Worm (Caenorhabditis elegans): ENCODE results near the gene str-103.

The str-103 gene

DNA sequence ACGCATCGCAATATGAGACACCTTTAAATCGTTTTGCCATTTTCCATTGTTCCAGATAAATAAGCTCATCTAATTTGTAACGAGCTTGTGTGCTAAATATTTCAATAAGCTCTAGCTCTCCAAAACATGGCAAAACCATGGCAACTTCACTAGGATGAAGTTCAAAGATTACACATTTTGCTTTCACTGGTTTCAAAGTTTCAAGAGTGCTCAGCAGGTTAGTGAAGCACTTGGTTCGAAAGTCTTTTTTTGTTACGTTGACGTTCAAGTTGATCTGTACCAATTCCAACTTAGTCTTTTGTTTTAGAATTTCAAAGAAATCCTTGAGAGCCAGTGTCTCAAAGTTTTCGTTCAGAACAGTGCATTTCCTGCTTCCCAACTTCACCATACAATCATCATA, 23.9 kb upstream of the str-103 start, which contains the start of gene fbxa-18:
fbxa-18 (plus strand) TSS at position 301 of the 400 bp plus-strand sequence.
- TF ChIP-seq nhr-6 (tag; optimal IDR thresholded peaks at IDR 0.05) (no peak), nhr-77 (tag; optimal IDR thresholded peaks at IDR 0.05) (no peak), lsy-2 (tag; optimal IDR thresholded peaks at IDR 0.05) (no peak), sma-3 (GFP tag; optimal IDR thresholded peaks at IDR 0.05) (no peak), ceh-82 (tag; optimal IDR thresholded peaks at IDR 0.05) (no peak), blmp-1 (tag; optimal IDR thresholded peaks at IDR 0.05; ENCODE audit: insufficient read depth) (no peak), lin-11 (tag; optimal IDR thresholded peaks at IDR 0.05) (no peak), Y55F3AM.14 (GFP tag; optimal IDR thresholded peaks at IDR 0.05) (no peak), nhr-237 (tag; optimal IDR thresholded peaks at IDR 0.05) (no peak), dmd-4 (tag; optimal IDR thresholded peaks at IDR 0.05) (no peak), sem-4 (tag; optimal IDR thresholded peaks at IDR 0.05) (no peak)

DNA sequence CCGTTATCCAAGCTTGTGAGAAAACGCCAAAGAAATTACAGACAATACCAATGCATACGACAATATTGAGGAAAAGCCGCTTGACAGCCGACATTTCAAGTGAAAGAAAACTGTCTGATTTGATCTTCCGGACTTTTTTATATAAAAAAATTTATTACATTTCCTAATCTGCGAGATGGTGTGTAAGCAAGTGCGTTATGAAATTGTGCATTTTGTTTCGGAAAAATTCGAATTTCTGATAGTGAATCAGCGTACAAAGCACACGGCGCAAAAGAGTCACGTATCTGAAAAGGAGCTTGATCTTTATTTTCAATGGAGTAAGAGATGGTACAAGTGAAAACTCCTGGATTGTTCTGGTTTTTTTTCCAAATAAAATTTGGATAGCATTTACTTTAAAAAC, 22.6 kb upstream of the str-103 start, which contains the start of gene clc-32:
clc-32 (minus strand) TSS at position 101 of the 400 bp plus-strand sequence.
- no peak for TF ChIP-seq unc-62 (GFP tag; optimal IDR thresholded peaks at IDR 0.05)
- TF ChIP-seq lin-11 (tag; optimal IDR thresholded peaks at IDR 0.05): no peak
- TF ChIP-seq alr-1 (tag; optimal IDR thresholded peaks at IDR 0.05): no peak
- no peak for TF ChIP-seq elt-3 (tag; optimal IDR thresholded peaks at IDR 0.05)
- TF ChIP-seq nhr-23 (tag; optimal IDR thresholded peaks at IDR 0.05): no peak

DNA sequence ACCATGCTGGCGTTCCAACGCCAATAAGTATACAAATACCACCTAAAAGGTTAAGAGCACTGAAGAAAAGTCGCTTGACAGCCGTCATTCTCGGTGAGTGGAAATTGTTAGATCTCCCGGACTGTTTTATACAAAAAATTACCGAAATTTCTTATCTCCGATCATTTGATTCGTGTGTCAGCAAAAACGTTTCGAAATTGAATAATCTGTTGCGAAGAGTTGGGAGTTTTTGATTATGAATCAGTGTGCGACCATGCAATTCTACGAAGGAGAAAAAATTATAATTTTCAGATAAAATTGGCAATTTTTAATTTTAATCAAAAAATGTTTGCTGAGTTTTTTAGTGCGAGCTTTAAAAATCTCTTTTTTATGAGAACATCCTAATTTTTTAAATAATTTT, 21.0 kb upstream of the str-103 start, which contains the start of gene clc-11:
clc-11 (minus strand) TSS at position 101 of the 400 bp plus-strand sequence.
- TF ChIP-seq peb-1 (tag; optimal IDR thresholded peaks at IDR 0.05): no peak
- no peak for TF ChIP-seq nhr-11 (tag; optimal IDR thresholded peaks at IDR 0.05)
- TF ChIP-seq fos-1 (tag; optimal IDR thresholded peaks at IDR 0.05): peak; percentile 31
- TF ChIP-seq F13H6.1 (tag; optimal IDR thresholded peaks at IDR 0.05): no peak

DNA sequence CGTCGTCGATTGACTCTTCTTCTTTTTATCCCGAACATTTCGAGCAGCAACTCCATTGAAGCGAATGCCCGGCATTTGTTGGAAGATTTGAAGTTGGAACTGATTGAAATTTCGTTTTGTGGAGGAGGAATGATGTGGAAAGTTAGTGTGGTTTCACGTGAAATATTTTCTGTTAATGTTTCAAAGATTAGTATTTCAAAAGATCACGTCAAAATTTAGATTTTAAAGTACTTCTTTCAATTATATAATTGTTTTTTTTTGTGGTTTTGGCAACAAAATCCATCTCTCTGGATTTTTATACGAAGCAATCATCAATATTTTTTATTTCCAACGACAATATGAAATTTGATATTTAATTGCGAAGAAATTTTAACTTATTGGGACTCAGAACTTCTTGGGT, 18.5 kb upstream of the str-103 start, which contains the start of gene F44G3.7:
F44G3.7 (minus strand) TSS at position 101 of the 400 bp plus-strand sequence.
- no peak for TF ChIP-seq nhr-129 (tag; optimal IDR thresholded peaks at IDR 0.05)
- TF ChIP-seq ZK546.5 (tag; optimal IDR thresholded peaks at IDR 0.05): no peak
- TF ChIP-seq lin-39 (tag; optimal IDR thresholded peaks at IDR 0.05): no peak
- TF ChIP-seq nhr-237 (tag; optimal IDR thresholded peaks at IDR 0.05): no peak
- no peak for TF ChIP-seq nhr-21 (tag; optimal IDR thresholded peaks at IDR 0.05)
- TF ChIP-seq egl-27 (tag; optimal IDR thresholded peaks at IDR 0.05): no peak

DNA sequence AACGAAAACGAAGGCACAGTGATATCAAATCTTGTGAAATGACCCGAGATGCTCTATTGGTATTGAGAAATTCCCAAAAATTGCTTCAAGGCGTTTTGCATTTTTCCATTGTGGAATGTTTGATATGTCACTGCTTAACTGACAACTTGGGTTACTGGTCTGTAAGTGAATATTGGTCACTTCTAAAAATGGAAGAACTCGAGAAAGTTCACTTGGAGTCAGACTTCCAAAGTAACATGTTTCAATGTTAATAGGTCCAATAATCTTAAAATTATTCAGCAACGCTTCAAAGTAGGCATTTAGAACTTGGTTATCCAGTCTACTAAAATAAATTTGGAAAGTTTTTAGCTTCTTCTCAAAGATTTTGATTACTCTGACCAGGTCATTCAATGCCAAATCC, 14.2 kb upstream of the str-103 start, which contains the start of gene fbxa-144:
fbxa-144 (minus strand) TSS at position 101 of the 400 bp plus-strand sequence.
- no peak for TF ChIP-seq ceh-82 (tag; optimal IDR thresholded peaks at IDR 0.05)
- TF ChIP-seq snpc-4 (tag; optimal IDR thresholded peaks at IDR 0.05): no peak
- no peak for TF ChIP-seq C34F6.9 (tag; optimal IDR thresholded peaks at IDR 0.05)
- TF ChIP-seq nhr-11 (tag; optimal IDR thresholded peaks at IDR 0.05): no peak
- TF ChIP-seq ztf-4 (tag; optimal IDR thresholded peaks at IDR 0.05): no peak
- no peak for TF ChIP-seq blmp-1 (tag; optimal IDR thresholded peaks at IDR 0.05; ENCODE audit: insufficient read depth)
- no peak for TF ChIP-seq aly-2 (tag; optimal IDR thresholded peaks at IDR 0.05)
- no peak for TF ChIP-seq unc-55 (GFP tag; optimal IDR thresholded peaks at IDR 0.05)
- no peak for TF ChIP-seq lin-11 (tag; optimal IDR thresholded peaks at IDR 0.05)
- TF ChIP-seq zag-1 (tag; optimal IDR thresholded peaks at IDR 0.05): no peak

DNA sequence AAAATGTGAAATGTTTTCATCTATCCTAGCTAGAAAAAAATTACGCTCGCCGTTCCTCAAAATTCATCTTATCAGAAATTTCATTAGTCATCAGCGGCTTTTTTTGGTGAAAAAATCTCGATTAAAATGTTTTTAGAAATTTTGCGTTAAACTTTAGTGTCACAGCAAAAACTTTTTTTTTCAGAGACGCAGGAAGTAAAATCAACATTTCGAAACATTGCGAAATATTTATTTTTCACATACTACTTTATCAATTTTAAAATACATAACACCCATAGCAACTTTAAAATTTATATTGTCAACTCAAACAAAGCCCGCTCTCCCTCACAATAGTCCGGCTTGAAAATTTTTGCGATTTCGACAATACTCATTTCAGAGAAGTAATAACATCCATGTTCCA, 13.7 kb upstream of the str-103 start:
- TF ChIP-seq dmd-4 (tag; optimal IDR thresholded peaks at IDR 0.05): no peak
- TF ChIP-seq nhr-21 (tag; optimal IDR thresholded peaks at IDR 0.05): no peak
- TF ChIP-seq mab-5 (tag; optimal IDR thresholded peaks at IDR 0.05): no peak
- TF ChIP-seq nhr-129 (tag; optimal IDR thresholded peaks at IDR 0.05): peak; percentile 38

DNA sequence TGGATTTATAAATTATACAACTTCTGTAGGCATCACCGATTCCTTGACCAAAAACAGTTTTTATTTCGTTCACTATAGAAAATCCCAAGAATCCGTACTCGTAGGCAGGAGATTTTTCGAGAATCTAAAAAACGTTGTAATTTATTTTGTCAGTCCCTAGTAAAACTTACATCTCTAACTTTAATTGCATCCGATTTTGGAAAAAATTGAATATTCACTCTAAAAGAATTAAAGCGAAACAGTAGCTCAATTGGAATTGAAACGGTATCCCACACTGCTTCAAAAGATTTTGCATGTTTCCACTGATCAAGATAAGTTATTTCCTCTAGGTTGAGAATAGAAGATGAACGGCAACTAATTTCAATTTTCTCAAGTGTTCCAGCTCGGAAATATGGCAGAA, 12.7 kb upstream of the str-103 start, which contains the start of gene fbxa-142:
fbxa-142 (minus strand) TSS at position 101 of the 400 bp plus-strand sequence.
- TF ChIP-seq nhr-21 (tag; optimal IDR thresholded peaks at IDR 0.05) (no peak), C34F6.9 (tag; optimal IDR thresholded peaks at IDR 0.05) (no peak), zag-1 (tag; optimal IDR thresholded peaks at IDR 0.05) (no peak), sma-3 (GFP tag; optimal IDR thresholded peaks at IDR 0.05) (no peak), ceh-82 (tag; optimal IDR thresholded peaks at IDR 0.05) (no peak), unc-62 (GFP tag; optimal IDR thresholded peaks at IDR 0.05) (no peak), lin-13 (GFP tag; optimal IDR thresholded peaks at IDR 0.05) (no peak), gmeb-1 (tag; optimal IDR thresholded peaks at IDR 0.05) (no peak), nhr-12 (tag; optimal IDR thresholded peaks at IDR 0.05) (no peak), lin-11 (tag; optimal IDR thresholded peaks at IDR 0.05) (no peak)
